Fruit fly (Drosophila melanogaster): Measurements from ENCODE around the gene CG13484.

CG13484 gene

dm6 chr3L:14053073-14053643 is at the start of gene CG13484, which contains the start of gene Frl (continued):
- TF ChIP-seq CG7368 (GFP tag; optimal IDR thresholded peaks at IDR 0.05) (no peak), CG32006 (GFP tag; optimal IDR thresholded peaks at IDR 0.05) (peak; percentile 10)

dm6 chr3L:14101421-14102130 is 48.7 kb upstream of the CG13484 start:
- TF ChIP-seq CG6163 (GFP tag; IDR thresholded peaks at IDR 0.05) (no peak), CG3032 (tag; optimal IDR thresholded peaks at IDR 0.05) (no peak), Blimp-1 (GFP tag; optimal IDR thresholded peaks at IDR 0.05) (no peak), CG16779 (tag; optimal IDR thresholded peaks at IDR 0.05) (no peak), svp (GFP tag) (peak; percentile 58), Sox102F (GFP tag; optimal IDR thresholded peaks at IDR 0.05) (no peak), Ets21C (GFP tag; optimal IDR thresholded peaks at IDR 0.05) (no peak)

dm6 chr3L:14100058-14100457 is 47.2 kb upstream of the CG13484 start:
- TF ChIP-seq CG10631 (GFP tag; optimal IDR thresholded peaks at IDR 0.05) (no peak), svp (GFP tag) (peak; percentile 97)

- TF ChIP-seq fkh (GFP tag; optimal IDR thresholded peaks at IDR 0.05) (no peak), svp (GFP tag) (peak; percentile 99)
Observed at dm6 chr3L:14097941-14098545, 45.2 kb upstream of the CG13484 start, which contains the start of gene Fbp1. Gene Fbp1, minus strand, starts transcription at chr3L:14098053.

- TF ChIP-seq CG11294 (GFP tag; IDR thresholded peaks at IDR 0.05) = no peak
- no peak for TF ChIP-seq esn (GFP tag; optimal IDR thresholded peaks at IDR 0.05)
Observed at dm6 chr3L:14089516-14089915, 36.6 kb upstream of the CG13484 start.

- TF ChIP-seq CG31627 (GFP tag; optimal IDR thresholded peaks at IDR 0.05) (no peak), Ets21C (GFP tag; optimal IDR thresholded peaks at IDR 0.05) (no peak), CG6163 (GFP tag; IDR thresholded peaks at IDR 0.05) (no peak), CG8119 (GFP tag; IDR thresholded peaks at IDR 0.05) (no peak), Sox102F (GFP tag; optimal IDR thresholded peaks at IDR 0.05) (no peak), CG16779 (tag; optimal IDR thresholded peaks at IDR 0.05) (no peak), CG1621 (tag; optimal IDR thresholded peaks at IDR 0.05) (no peak), esn (GFP tag; optimal IDR thresholded peaks at IDR 0.05) (no peak), vri (GFP tag; optimal IDR thresholded peaks at IDR 0.05) (no peak), Eip75B (GFP tag; optimal IDR thresholded peaks at IDR 0.05) (no peak)
Observed at dm6 chr3L:14089010-14089409, 36.1 kb upstream of the CG13484 start.

- TF ChIP-seq fkh (GFP tag; optimal IDR thresholded peaks at IDR 0.05) (no peak), topi (GFP tag; optimal IDR thresholded peaks at IDR 0.05) (no peak), svp (GFP tag) (peak; percentile 62), Met (GFP tag; optimal IDR thresholded peaks at IDR 0.05) (peak; percentile 5), Eip78C (GFP tag) (peak; percentile 39)
Observed at dm6 chr3L:14086225-14086624, 33.3 kb upstream of the CG13484 start.

- TF ChIP-seq dac (GFP tag; optimal IDR thresholded peaks at IDR 0.05) (no peak), Hr39 (GFP tag; optimal IDR thresholded peaks at IDR 0.05) (peak; percentile 58), CG3032 (tag; optimal IDR thresholded peaks at IDR 0.05) (no peak), CG11902 (GFP tag; optimal IDR thresholded peaks at IDR 0.05) (peak; percentile 40), CG6276 (GFP tag; optimal IDR thresholded peaks at IDR 0.05) (peak; percentile 66), CG6792 (GFP tag; optimal IDR thresholded peaks at IDR 0.05) (peak; percentile 57), esn (GFP tag; optimal IDR thresholded peaks at IDR 0.05) (peak; percentile 78), CG31627 (GFP tag; optimal IDR thresholded peaks at IDR 0.05) (peak; percentile 55), achi (GFP tag; optimal IDR thresholded peaks at IDR 0.05) (peak; percentile 53), ss (GFP tag; optimal IDR thresholded peaks at IDR 0.05) (peak in 1 of 2 experiments; percentile 72), cyc (GFP tag; optimal IDR thresholded peaks at IDR 0.05) (peak; percentile 78), CG10669 (GFP tag; optimal IDR thresholded peaks at IDR 0.05) (peak; percentile 70), Ets21C (GFP tag; optimal IDR thresholded peaks at IDR 0.05) (peak; percentile 35), acj6 (GFP tag; optimal IDR thresholded peaks at IDR 0.05) (peak; percentile 47), Sox15 (GFP tag; optimal IDR thresholded peaks at IDR 0.05) (peak; percentile 5), CG8319 (GFP tag; optimal IDR thresholded peaks at IDR 0.05) (no peak), Eip93F (GFP tag; optimal IDR thresholded peaks at IDR 0.05) (no peak), CG3919 (GFP tag; optimal IDR thresholded peaks at IDR 0.05) (peak; percentile 64), vri (GFP tag; optimal IDR thresholded peaks at IDR 0.05) (peak; percentile 52), fkh (GFP tag; optimal IDR thresholded peaks at IDR 0.05) (no peak)
Observed at dm6 chr3L:14083283-14083682, 30.4 kb upstream of the CG13484 start, which contains the start of gene CG8100. Gene CG8100, plus strand, starts transcription at chr3L:14083615.
